Worm (Caenorhabditis elegans) whole organism, L2 larva: Measurements from ENCODE around the gene cee-1.

Experiments
- C34F6.9 ChIP-seq: fragments of 150-350 bp; optimal IDR thresholded peaks from 2 replicates; lab custom pipeline; 2014; ENCODE audit warnings: missing biosample characterization, missing genetic modification characterization
- F13H6.1 ChIP-seq: sonication (generic microtip); optimal IDR thresholded peaks from 2 replicates; lab custom pipeline; 2016; ENCODE audit warnings: missing genetic modification characterization, missing compliant biosample characterization
- R02D3.7 ChIP-seq: fragments of 150-350 bp; optimal IDR thresholded peaks from 2 replicates; lab custom pipeline; 2014; ENCODE audit warnings: missing biosample characterization, missing genetic modification characterization
- Y55F3AM.14 ChIP-seq: fragments of 200-800 bp; sonication (Bioruptor generic); optimal IDR thresholded peaks from 2 replicates; lab custom pipeline; 2018; ENCODE audit warnings: mild to moderate bottlenecking, missing genetic modification characterization, missing compliant biosample characterization
- ZK546.5 ChIP-seq: sonication (generic microtip); optimal IDR thresholded peaks from 2 replicates; lab custom pipeline; 2017; ENCODE audit warnings: missing biosample characterization, missing genetic modification characterization
- alr-1 ChIP-seq: fragments of 150-350 bp; optimal IDR thresholded peaks from 2 replicates; lab custom pipeline; 2014; ENCODE audit warnings: missing biosample characterization, missing genetic modification characterization
- ama-1 ChIP-seq: fragments of 150-350 bp; optimal IDR thresholded peaks from 2 replicates; lab custom pipeline; 2018; ENCODE audit warnings: inconsistent platforms
- ceh-82 ChIP-seq: fragments of 150-350 bp; optimal IDR thresholded peaks from 2 replicates; lab custom pipeline; 2014; ENCODE audit warnings: missing biosample characterization, missing genetic modification characterization
- crh-2 ChIP-seq: sonication (generic microtip); optimal IDR thresholded peaks from 2 replicates; lab custom pipeline; 2017; ENCODE audit warnings: missing biosample characterization, missing genetic modification characterization
- dmd-4 ChIP-seq: sonication (generic microtip); optimal IDR thresholded peaks from 2 replicates; lab custom pipeline; 2017; ENCODE audit warnings: missing biosample characterization, missing genetic modification characterization
- egl-27 ChIP-seq: sonication (generic microtip); optimal IDR thresholded peaks from 3 replicates; lab custom pipeline; 2017; ENCODE audit warnings: missing biosample characterization, missing genetic modification reagents, missing genetic modification characterization
- elt-1 ChIP-seq: fragments of 150-350 bp; optimal IDR thresholded peaks from 2 replicates; lab custom pipeline; 2014; ENCODE audit warnings: missing biosample characterization, missing genetic modification characterization
- fos-1 ChIP-seq: fragments of 150-350 bp; optimal IDR thresholded peaks from 2 replicates; lab custom pipeline; 2014; ENCODE audit warnings: missing biosample characterization, missing genetic modification characterization
- gmeb-1 ChIP-seq: fragments of 150-350 bp; optimal IDR thresholded peaks from 2 replicates; lab custom pipeline; 2014; ENCODE audit warnings: missing biosample characterization, missing genetic modification characterization
- lin-11 ChIP-seq: fragments of 150-350 bp; sonication (generic microtip); optimal IDR thresholded peaks from 2 replicates; lab custom pipeline; 2014; ENCODE audit warnings: missing biosample characterization, missing genetic modification characterization, inconsistent platforms, mixed read lengths
- lin-13 ChIP-seq: fragments of 150-350 bp; optimal IDR thresholded peaks from 2 replicates; lab custom pipeline; 2014; ENCODE audit warnings: missing biosample characterization, missing genetic modification reagents, missing genetic modification characterization
- lin-39 ChIP-seq: fragments of 150-350 bp; optimal IDR thresholded peaks from 2 replicates; lab custom pipeline; 2014; ENCODE audit warnings: missing biosample characterization, missing genetic modification reagents, missing genetic modification characterization
- lsy-2 ChIP-seq, 2 experiments: fragments of 150-350 bp in 1 of 2; sonication (generic microtip) in 1 of 2; optimal IDR thresholded peaks; 2 replicates each; lab custom pipeline; 2014 to 2017; ENCODE audit warnings: missing biosample characterization in 2 of 2, missing genetic modification characterization in 2 of 2
- mab-5 ChIP-seq: fragments of 150-350 bp; optimal IDR thresholded peaks from 2 replicates; lab custom pipeline; 2014; ENCODE audit warnings: missing biosample characterization, missing genetic modification characterization
- nhr-11 ChIP-seq: fragments of 150-350 bp; optimal IDR thresholded peaks from 2 replicates; lab custom pipeline; 2014; ENCODE audit warnings: missing biosample characterization, missing genetic modification characterization
- nhr-12 ChIP-seq: fragments of 150-350 bp; optimal IDR thresholded peaks from 2 replicates; lab custom pipeline; 2014; ENCODE audit warnings: missing biosample characterization, missing genetic modification characterization
- nhr-129 ChIP-seq: fragments of 150-350 bp; optimal IDR thresholded peaks from 2 replicates; lab custom pipeline; 2014; ENCODE audit warnings: missing biosample characterization, missing genetic modification characterization
- nhr-237 ChIP-seq: fragments of 150-350 bp; optimal IDR thresholded peaks from 2 replicates; lab custom pipeline; 2014; ENCODE audit warnings: missing biosample characterization, missing genetic modification characterization
- nhr-25 ChIP-seq: fragments of 150-350 bp; sonication (generic microtip); optimal IDR thresholded peaks from 3 replicates; lab custom pipeline; 2014; ENCODE audit warnings: missing biosample characterization, missing genetic modification characterization
- sem-4 ChIP-seq: fragments of 150-350 bp; optimal IDR thresholded peaks from 2 replicates; lab custom pipeline; 2014; ENCODE audit warnings: missing biosample characterization, missing genetic modification reagents, missing genetic modification characterization
- skn-1 ChIP-seq: sonication (generic microtip); optimal IDR thresholded peaks from 2 replicates; lab custom pipeline; 2017; ENCODE audit warnings: missing biosample characterization, missing genetic modification characterization
- sma-3 ChIP-seq: sonication (generic microtip); optimal IDR thresholded peaks from 2 replicates; lab custom pipeline; 2016; ENCODE audit warnings: missing genetic modification reagents, missing genetic modification characterization, missing compliant biosample characterization
- sma-9 ChIP-seq, 2 experiments: fragments of 150-350 bp in 1 of 2; sonication (generic microtip) in 1 of 2; optimal IDR thresholded peaks; 2 replicates each; lab custom pipeline; 2014 to 2016; ENCODE audit warnings: missing genetic modification characterization in 2 of 2, mild to moderate bottlenecking in 1 of 2, missing biosample characterization in 1 of 2, missing compliant biosample characterization in 1 of 2, missing genetic modification reagents in 1 of 2, moderate library complexity in 1 of 2
- unc-39 ChIP-seq: fragments of 150-350 bp; optimal IDR thresholded peaks from 2 replicates; lab custom pipeline; 2014; ENCODE audit warnings: missing biosample characterization, missing genetic modification characterization
- unc-55 ChIP-seq: fragments of 150-350 bp; sonication (generic microtip); optimal IDR thresholded peaks from 3 replicates; lab custom pipeline; 2014; ENCODE audit warnings: missing biosample characterization, missing genetic modification reagents, missing genetic modification characterization
- unc-62 ChIP-seq: fragments of 150-350 bp; optimal IDR thresholded peaks from 2 replicates; lab custom pipeline; 2014; ENCODE audit warnings: missing biosample characterization, missing genetic modification reagents, missing genetic modification characterization
- ztf-11 ChIP-seq: sonication (generic microtip); optimal IDR thresholded peaks from 2 replicates; lab custom pipeline; 2017; ENCODE audit warnings: missing biosample characterization, missing genetic modification characterization
- ztf-4 ChIP-seq: fragments of 150-350 bp; optimal IDR thresholded peaks from 2 replicates; lab custom pipeline; 2014; ENCODE audit warnings: missing biosample characterization, missing genetic modification characterization

cee-1 gene

ce11 chrIII:4930154-4930679, 17.7 kb downstream of the cee-1 start, which contains the start of gene set-2:
TSS of gene set-2 (minus strand) at chrIII:4930204.
- peak; percentile 14 for TF ChIP-seq fos-1 (tag; lab: Kevin White, UChicago)
- peak; percentile 70 for TF ChIP-seq crh-2
- no peak for TF ChIP-seq dmd-4 (tag; lab: Kevin White, UChicago)
- TF ChIP-seq sma-3 (GFP tag; lab: Kevin White, UChicago): peak; percentile 57
- TF ChIP-seq ztf-11 (tag; lab: Kevin White, UChicago): no peak
- peak; percentile 64 for TF ChIP-seq lin-13 (GFP tag; lab: Kevin White, UChicago)
- no peak for TF ChIP-seq ZK546.5 (tag; lab: Kevin White, UChicago)
- TF ChIP-seq sma-9 (GFP tag; optimal IDR thresholded peaks at IDR 0.05; lab: Kevin White, UChicago): peak; percentile 38
- TF ChIP-seq sma-9 (tag; optimal IDR thresholded peaks at IDR 0.05; lab: Kevin White, UChicago): no peak
- peak; percentile 92 for TF ChIP-seq gmeb-1 (tag; lab: Kevin White, UChicago)
- TF ChIP-seq C34F6.9 (tag; lab: Kevin White, UChicago): peak; percentile 52
- TF ChIP-seq sem-4: peak; percentile 16
- TF ChIP-seq nhr-25 (tag; lab: Kevin White, UChicago): peak; percentile 64
- no peak for TF ChIP-seq ceh-82
- peak; percentile 28 for TF ChIP-seq lin-11 (tag; lab: Kevin White, UChicago)
- TF ChIP-seq nhr-11 (tag; lab: Kevin White, UChicago): no peak
- no peak for TF ChIP-seq nhr-12 (tag; lab: Kevin White, UChicago)
- TF ChIP-seq ztf-4 (tag; lab: Kevin White, UChicago): peak; percentile 2
- TF ChIP-seq R02D3.7 (tag; lab: Kevin White, UChicago): no peak
- TF ChIP-seq lsy-2 (tag; optimal IDR thresholded peaks at IDR 0.05; lab: Kevin White, UChicago): peak; percentile 6 to 76
- peak; percentile 65 for TF ChIP-seq F13H6.1 (tag; lab: Kevin White, UChicago)
- TF ChIP-seq unc-55 (GFP tag; lab: Kevin White, UChicago): peak; percentile 60
- no peak for TF ChIP-seq nhr-129
- TF ChIP-seq lin-39: no peak
- no peak for TF ChIP-seq unc-39
- TF ChIP-seq, all 48 proteins: peak for 14

ce11 chrIII:4932203-4932699, 19.8 kb downstream of the cee-1 start, which contains the start of the genes C26E6.12 and eri-9:
TSS of gene C26E6.12 (minus strand) at chrIII:4932253.
TSS of gene eri-9 (plus strand) at chrIII:4932450.
- TF ChIP-seq sma-3 (GFP tag; lab: Kevin White, UChicago) (no peak), gmeb-1 (tag; lab: Kevin White, UChicago) (no peak), elt-1 (tag; lab: Kevin White, UChicago) (no peak), C34F6.9 (tag; lab: Kevin White, UChicago) (no peak), nhr-12 (tag; lab: Kevin White, UChicago) (no peak), lin-11 (tag; lab: Kevin White, UChicago) (no peak), ztf-4 (tag; lab: Kevin White, UChicago) (no peak), unc-39 (no peak), Y55F3AM.14 (no peak), egl-27 (no peak), crh-2 (no peak), R02D3.7 (tag; lab: Kevin White, UChicago) (no peak), alr-1 (tag; lab: Kevin White, UChicago) (no peak), dmd-4 (tag; lab: Kevin White, UChicago) (no peak), fos-1 (tag; lab: Kevin White, UChicago) (no peak), skn-1 (no peak), nhr-237 (no peak), nhr-11 (tag; lab: Kevin White, UChicago) (no peak)
- TF ChIP-seq, all 48 proteins: peak for 0

ce11 chrIII:4934896-4935628, 22.6 kb downstream of the cee-1 start, which contains the start of gene mrps-18C:
TSS of gene mrps-18C (plus strand) at chrIII:4935578.
- peak; percentile 50 for TF ChIP-seq gmeb-1 (tag; lab: Kevin White, UChicago)
- TF ChIP-seq nhr-11 (tag; lab: Kevin White, UChicago): no peak
- peak; percentile 44 for TF ChIP-seq C34F6.9 (tag; lab: Kevin White, UChicago)
- TF ChIP-seq unc-55 (GFP tag; lab: Kevin White, UChicago): peak; percentile 52
- TF ChIP-seq lsy-2 (tag; optimal IDR thresholded peaks at IDR 0.05; lab: Kevin White, UChicago): peak in 1 of 2 experiments; percentile 53
- TF ChIP-seq mab-5 (tag; lab: Kevin White, UChicago): no peak
- no peak for TF ChIP-seq unc-62 (GFP tag; lab: Kevin White, UChicago)

DNA sequence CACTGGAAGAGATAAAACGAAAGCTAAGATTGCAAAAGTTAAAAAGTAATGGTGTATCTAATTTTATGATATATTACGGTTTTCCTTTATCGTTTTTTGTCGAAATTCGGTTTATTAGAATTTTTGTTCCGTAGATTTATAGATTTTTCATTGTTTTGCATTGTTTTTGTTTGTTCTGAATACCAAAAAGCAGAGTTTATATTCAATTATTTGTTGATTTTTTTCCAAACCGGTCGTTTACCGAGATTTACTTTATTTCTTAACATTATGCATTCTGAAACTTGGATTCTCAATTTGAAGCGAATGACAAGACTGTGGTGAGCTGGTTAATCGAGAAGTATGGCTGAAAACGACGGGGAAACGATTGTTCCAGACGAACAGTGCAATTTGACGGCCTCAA, 24.5 kb downstream of the cee-1 start, which contains the start of gene fsn-1:
Gene fsn-1 (plus strand): TSS at position 301 of the 400 bp plus-strand sequence.
- TF ChIP-seq gmeb-1 (tag; lab: Kevin White, UChicago) (no peak), ZK546.5 (tag; lab: Kevin White, UChicago) (no peak), sem-4 (no peak), ama-1 (no peak), fos-1 (tag; lab: Kevin White, UChicago) (no peak), alr-1 (tag; lab: Kevin White, UChicago) (no peak)
